Worm (Caenorhabditis elegans) whole organism, young adult: ENCODE results near the gene R02D5.6.

Source experiments
- B0019.2 ChIP-seq: fragments of 200-800 bp; sonication (Bioruptor generic); conservative IDR thresholded peaks from 2 replicates; pipeline ENCODE4 v1.3.6; 2022; ENCODE audit warnings: missing genetic modification reagents, missing genetic modification characterization, missing compliant biosample characterization
- B0035.1 ChIP-seq: sonication (generic microtip); optimal IDR thresholded peaks from 2 replicates; lab custom pipeline; 2016; ENCODE audit warnings: missing genetic modification characterization, mild to moderate bottlenecking, missing compliant biosample characterization, missing genotype, missing genetic modification reagents
- C06A6.2 ChIP-seq: fragments of 200-800 bp; sonication (Bioruptor generic); conservative IDR thresholded peaks from 2 replicates; pipeline ENCODE4 v1.3.6; 2022; ENCODE audit warnings: missing genetic modification characterization, missing compliant biosample characterization
- F23B12.7 ChIP-seq: sonication (generic microtip); optimal IDR thresholded peaks from 2 replicates; lab custom pipeline; 2017; ENCODE audit warnings: missing genetic modification characterization, mild to moderate bottlenecking, missing compliant biosample characterization, antibody characterized with exemption, moderate library complexity; ENCODE audit not compliant: insufficient read depth
- F37B4.10 ChIP-seq: fragments of 200-800 bp; sonication (Bioruptor generic); IDR thresholded peaks from 2 replicates; pipeline ENCODE4 v1.3.6; 2022; ENCODE audit warnings: missing genetic modification characterization, missing compliant biosample characterization
- Y67H2A.10 ChIP-seq: fragments of 200-800 bp; sonication (Bioruptor generic); conservative IDR thresholded peaks from 2 replicates; pipeline ENCODE4 v1.3.6; 2022; ENCODE audit warnings: missing genetic modification reagents, missing genetic modification characterization, missing compliant biosample characterization
- ama-1 ChIP-seq, 3 experiments: fragments of 150-350 bp in 1 of 3; sonication (generic microtip) in 2 of 3; optimal IDR thresholded peaks; 2 replicates each; lab custom pipeline; 2014 to 2018; ENCODE audit warnings: missing biosample characterization in 2 of 3, missing genetic modification characterization in 2 of 3, missing genetic modification reagents in 2 of 3
- aptf-2 ChIP-seq: fragments of 200-800 bp; sonication (Bioruptor generic); conservative IDR thresholded peaks from 2 replicates; pipeline ENCODE4 v1.3.6; 2022; ENCODE audit warnings: missing genetic modification reagents, missing genetic modification characterization, missing compliant biosample characterization
- atf-7 ChIP-seq: sonication (generic microtip); optimal IDR thresholded peaks from 2 replicates; lab custom pipeline; 2017; ENCODE audit warnings: mild to moderate bottlenecking, missing genetic modification characterization, missing compliant biosample characterization
- attf-5 ChIP-seq: fragments of 200-800 bp; sonication (Bioruptor generic); optimal IDR thresholded peaks from 2 replicates; lab custom pipeline; 2018; ENCODE audit warnings: mild to moderate bottlenecking, missing genetic modification characterization, missing compliant biosample characterization
- bed-2 ChIP-seq: fragments of 200-800 bp; sonication (Bioruptor generic); IDR thresholded peaks from 2 replicates; pipeline ENCODE4 v1.3.6; 2022; ENCODE audit warnings: missing genetic modification reagents, missing genetic modification characterization, missing compliant biosample characterization
- ccch-3 ChIP-seq: fragments of 200-800 bp; sonication (Bioruptor generic); optimal IDR thresholded peaks from 2 replicates; lab custom pipeline; 2018; ENCODE audit warnings: mild to moderate bottlenecking, missing genetic modification characterization, missing compliant biosample characterization
- cebp-2 ChIP-seq: fragments of 200-800 bp; sonication (Bioruptor generic); IDR thresholded peaks from 2 replicates; pipeline ENCODE4 v1.3.6; 2022; ENCODE audit warnings: missing genetic modification characterization, missing compliant biosample characterization
- ceh-27 ChIP-seq: fragments of 200-800 bp; sonication (Bioruptor generic); optimal IDR thresholded peaks from 2 replicates; lab custom pipeline; 2018; ENCODE audit warnings: mild to moderate bottlenecking, missing genetic modification characterization, moderate library complexity, missing compliant biosample characterization
- ceh-40 ChIP-seq: fragments of 200-800 bp; sonication (Bioruptor generic); IDR thresholded peaks from 2 replicates; pipeline ENCODE4 v1.3.6; 2022; ENCODE audit warnings: missing genetic modification characterization, missing compliant biosample characterization
- ceh-79 ChIP-seq: sonication (generic microtip); optimal IDR thresholded peaks from 2 replicates; lab custom pipeline; 2017; ENCODE audit warnings: mild to moderate bottlenecking, missing genetic modification characterization, missing compliant biosample characterization
- dox-1 ChIP-seq: fragments of 200-800 bp; sonication (Bioruptor generic); IDR thresholded peaks from 2 replicates; pipeline ENCODE4 v1.3.6; 2022; ENCODE audit warnings: missing genetic modification reagents, missing genetic modification characterization, missing compliant biosample characterization
- dpl-1 ChIP-seq: fragments of 150-350 bp; optimal IDR thresholded peaks from 2 replicates; lab custom pipeline; 2014; ENCODE audit warnings: missing biosample characterization, missing genetic modification reagents, missing genetic modification characterization
- efl-1 ChIP-seq: fragments of 150-350 bp; optimal IDR thresholded peaks from 2 replicates; lab custom pipeline; 2014; ENCODE audit warnings: missing biosample characterization, missing genetic modification reagents, missing genetic modification characterization
- egl-44 ChIP-seq: fragments of 200-800 bp; sonication (Bioruptor generic); IDR thresholded peaks from 2 replicates; pipeline ENCODE4 v1.3.6; 2022; ENCODE audit warnings: missing genetic modification reagents, missing genetic modification characterization, missing compliant biosample characterization
- egrh-3 ChIP-seq: fragments of 200-800 bp; sonication (Bioruptor generic); IDR thresholded peaks from 2 replicates; pipeline ENCODE4 v1.3.6; 2022; ENCODE audit warnings: missing genetic modification reagents, missing genetic modification characterization, missing compliant biosample characterization
- fkh-3 ChIP-seq: sonication (generic microtip); optimal IDR thresholded peaks from 2 replicates; lab custom pipeline; 2016; ENCODE audit warnings: mild to moderate bottlenecking, missing genetic modification characterization, missing compliant biosample characterization
- let-607 ChIP-seq, 2 experiments: fragments of 200-800 bp in 1 of 2; sonication (Bioruptor generic) in 1 of 2; sonication (generic microtip) in 1 of 2; optimal IDR thresholded peaks; 2 replicates each; lab custom pipeline; 2016 to 2018; ENCODE audit warnings: mild to moderate bottlenecking in 2 of 2, missing compliant biosample characterization in 2 of 2, missing genetic modification characterization in 2 of 2, moderate library complexity in 2 of 2, missing genotype in 1 of 2
- madf-10 ChIP-seq: sonication (generic microtip); optimal IDR thresholded peaks from 2 replicates; lab custom pipeline; 2016; ENCODE audit warnings: mild to moderate bottlenecking, missing genetic modification characterization, missing compliant biosample characterization
- madf-8 ChIP-seq: fragments of 200-800 bp; sonication (Bioruptor generic); conservative IDR thresholded peaks from 2 replicates; pipeline ENCODE4 v1.3.6; 2022; ENCODE audit warnings: missing genetic modification reagents, missing genetic modification characterization, missing compliant biosample characterization
- nhr-120 ChIP-seq: fragments of 200-800 bp; sonication (Bioruptor generic); IDR thresholded peaks from 2 replicates; pipeline ENCODE4 v1.3.6; 2022; ENCODE audit warnings: missing genetic modification characterization, missing compliant biosample characterization
- nhr-179 ChIP-seq: sonication (generic microtip); optimal IDR thresholded peaks from 2 replicates; lab custom pipeline; 2016; ENCODE audit warnings: mild to moderate bottlenecking, missing genetic modification characterization, missing compliant biosample characterization
- nhr-80 ChIP-seq: sonication (generic microtip); optimal IDR thresholded peaks from 2 replicates; lab custom pipeline; 2016; ENCODE audit warnings: missing genetic modification characterization, missing compliant biosample characterization
- nhr-90 ChIP-seq: sonication (generic microtip); optimal IDR thresholded peaks from 2 replicates; lab custom pipeline; 2016; ENCODE audit warnings: missing genotype, mild to moderate bottlenecking, missing genetic modification characterization, missing compliant biosample characterization
- pbrm-1 ChIP-seq: fragments of 200-800 bp; sonication (Bioruptor generic); IDR thresholded peaks from 2 replicates; pipeline ENCODE4 v1.3.6; 2022; ENCODE audit warnings: missing genetic modification reagents, missing genetic modification characterization, missing compliant biosample characterization
- pha-4 ChIP-seq: fragments of 150-350 bp; sonication (generic microtip); optimal IDR thresholded peaks from 2 replicates; lab custom pipeline; 2014; ENCODE audit warnings: missing biosample characterization, missing genetic modification reagents, missing genetic modification characterization
- rcor-1 ChIP-seq: fragments of 200-800 bp; sonication (Bioruptor generic); IDR thresholded peaks from 2 replicates; pipeline ENCODE4 v1.3.6; 2022; ENCODE audit warnings: missing genetic modification reagents, missing genetic modification characterization, missing compliant biosample characterization
- repo-1 ChIP-seq: sonication (generic microtip); optimal IDR thresholded peaks from 2 replicates; lab custom pipeline; 2017; ENCODE audit warnings: mild to moderate bottlenecking, missing genetic modification characterization, missing compliant biosample characterization
- snpc-1.1 ChIP-seq: sonication (generic microtip); optimal IDR thresholded peaks from 2 replicates; lab custom pipeline; 2017; ENCODE audit warnings: missing genetic modification characterization, mild to moderate bottlenecking, missing compliant biosample characterization, antibody characterized with exemption, moderate library complexity, missing genotype, missing genetic modification reagents; ENCODE audit not compliant: insufficient read depth
- xnd-1 ChIP-seq: sonication (generic microtip); optimal IDR thresholded peaks from 2 replicates; lab custom pipeline; 2016; ENCODE audit warnings: missing genotype, missing genetic modification reagents, missing genetic modification characterization, missing compliant biosample characterization
- zfh-2 ChIP-seq: fragments of 200-800 bp; sonication (Bioruptor generic); conservative IDR thresholded peaks from 2 replicates; pipeline ENCODE4 v1.3.6; 2022; ENCODE audit warnings: missing genetic modification reagents, missing genetic modification characterization, missing compliant biosample characterization
- zim-3 ChIP-seq: sonication (generic microtip); optimal IDR thresholded peaks from 2 replicates; lab custom pipeline; 2017; ENCODE audit warnings: mild to moderate bottlenecking, missing genetic modification characterization, moderate library complexity, missing compliant biosample characterization
- ztf-3 ChIP-seq: fragments of 200-800 bp; sonication (Bioruptor generic); optimal IDR thresholded peaks from 2 replicates; lab custom pipeline; 2018; ENCODE audit warnings: mild to moderate bottlenecking, missing genetic modification characterization, missing compliant biosample characterization

R02D5.6 gene

ce11 chrV:14481401-14481800 lies 36.5 kb downstream of the R02D5.6 start, which contains the start of gene R02D5.7:
Gene R02D5.7, minus strand, starts transcription at chrV:14481501.
- TF ChIP-seq nhr-80 (tag; lab: Kevin White, UChicago) (peak; percentile 20), ceh-27 (no peak), ceh-79 (no peak), F23B12.7 (tag; lab: Kevin White, UChicago) (no peak), egl-44 (GFP tag; lab: Robert Waterston, UW) (no peak), repo-1 (tag; lab: Kevin White, UChicago) (no peak)
- TF ChIP-seq, all 124 proteins: peak for 1

ce11 chrV:14480533-14480932 lies 37.4 kb downstream of the R02D5.6 start:
- TF ChIP-seq ama-1 (optimal IDR thresholded peaks at IDR 0.05; lab: Kevin White, UChicago) (no peak), ama-1 (GFP tag; optimal IDR thresholded peaks at IDR 0.05; lab: Kevin White, UChicago) (no peak), egrh-3 (GFP tag; lab: Robert Waterston, UW) (peak; percentile 51; the same call in 1 of the 2 replicates)

- TF ChIP-seq snpc-1.1 (no peak), zfh-2 (no peak), xnd-1 (tag; lab: Kevin White, UChicago) (no peak), nhr-120 (GFP tag; lab: Robert Waterston, UW) (no peak), attf-5 (GFP tag; lab: Kevin White, UChicago) (no peak), pha-4 (tag; lab: Kevin White, UChicago) (no peak), aptf-2 (GFP tag; lab: Robert Waterston, UW) (no peak), Y67H2A.10 (GFP tag; lab: Robert Waterston, UW) (no peak), ztf-3 (no peak), cebp-2 (GFP tag; lab: Robert Waterston, UW) (no peak), ceh-40 (GFP tag; lab: Robert Waterston, UW) (no peak), nhr-90 (tag; lab: Kevin White, UChicago) (no peak), bed-2 (GFP tag; lab: Robert Waterston, UW) (no peak), C06A6.2 (GFP tag; lab: Robert Waterston, UW) (no peak), dox-1 (GFP tag; lab: Robert Waterston, UW) (no peak), F37B4.10 (GFP tag; lab: Robert Waterston, UW) (no peak), B0019.2 (GFP tag; lab: Robert Waterston, UW) (no peak), fkh-3 (tag; lab: Kevin White, UChicago) (no peak), dpl-1 (GFP tag; lab: Kevin White, UChicago) (no peak), efl-1 (GFP tag; lab: Kevin White, UChicago) (no peak)
Observed at ce11 chrV:14478979-14479378, 38.9 kb downstream of the R02D5.6 start, which contains the start of gene clec-55. Gene clec-55, plus strand, starts transcription at chrV:14479279.

ce11 chrV:14476680-14477079 lies 41.2 kb downstream of the R02D5.6 start, which contains the start of gene clec-54:
Gene clec-54, plus strand, starts transcription at chrV:14476903.
- TF ChIP-seq nhr-80 (tag; lab: Kevin White, UChicago) (peak; percentile 35), zfh-2 (no peak)
- TF ChIP-seq, all 124 proteins: peak for 1

ce11 chrV:14474099-14474498 lies 43.8 kb downstream of the R02D5.6 start, which contains the start of gene clec-56:
Gene clec-56, plus strand, starts transcription at chrV:14474399.
- TF ChIP-seq madf-10 (tag; lab: Kevin White, UChicago) (no peak), nhr-80 (tag; lab: Kevin White, UChicago) (peak; percentile 24)

ce11 chrV:14472229-14472628 lies 45.7 kb downstream of the R02D5.6 start, which contains the start of gene clec-227:
Gene clec-227, plus strand, starts transcription at chrV:14472529.
- no peak for TF ChIP-seq rcor-1
- TF ChIP-seq nhr-179, result no peak
- TF ChIP-seq ccch-3, result no peak
- no peak for TF ChIP-seq zfh-2
- TF ChIP-seq let-607 (tag; optimal IDR thresholded peaks at IDR 0.05; lab: Kevin White, UChicago), result no peak
- no peak for TF ChIP-seq B0035.1 (tag; lab: Kevin White, UChicago)
- no peak for TF ChIP-seq zim-3 (tag; lab: Kevin White, UChicago)
- TF ChIP-seq egl-44 (GFP tag; lab: Robert Waterston, UW), result no peak
- no peak for TF ChIP-seq F23B12.7 (tag; lab: Kevin White, UChicago)
- TF ChIP-seq atf-7 (tag; lab: Kevin White, UChicago), result no peak
- TF ChIP-seq pbrm-1 (GFP tag; lab: Robert Waterston, UW), result no peak
- TF ChIP-seq madf-8, result no peak
- TF ChIP-seq, all 124 proteins: peak for 0
